Worm (Caenorhabditis elegans): Measurements from ENCODE around the gene F38E1.6.

Gene F38E1.6

DNA sequence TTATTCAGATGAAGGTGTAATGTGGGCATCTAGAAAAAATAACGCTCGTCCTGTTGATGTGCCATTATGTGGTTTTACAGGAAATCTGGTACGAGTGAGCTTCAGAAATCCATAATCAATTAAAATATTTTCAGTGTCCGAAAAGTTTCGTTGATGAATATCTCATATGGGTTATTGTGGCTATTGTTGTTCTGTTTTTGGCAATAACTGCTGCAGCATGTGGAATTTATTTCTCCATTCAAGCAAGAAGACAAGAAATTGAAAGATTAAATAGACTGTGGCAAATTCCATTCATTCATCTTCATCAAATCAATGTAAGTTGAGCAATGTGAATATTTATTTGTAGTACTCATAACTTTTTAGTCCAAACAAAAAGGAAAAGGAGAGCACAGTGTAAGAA is 29.4 kb downstream of the F38E1.6 start:
- TF ChIP-seq nhr-85 (tag) (no peak), sox-4 (tag; optimal IDR thresholded peaks at IDR 0.05) (no peak), ceh-8 (GFP tag; optimal IDR thresholded peaks at IDR 0.05) (no peak), zip-4 (GFP tag; optimal IDR thresholded peaks at IDR 0.05) (no peak), dsc-1 (tag; optimal IDR thresholded peaks at IDR 0.05) (no peak), ceh-82 (tag; optimal IDR thresholded peaks at IDR 0.05) (no peak), nhr-47 (tag; optimal IDR thresholded peaks at IDR 0.05) (no peak), ceh-90 (tag; optimal IDR thresholded peaks at IDR 0.05) (no peak), nhr-71 (tag; optimal IDR thresholded peaks at IDR 0.05) (no peak)

DNA sequence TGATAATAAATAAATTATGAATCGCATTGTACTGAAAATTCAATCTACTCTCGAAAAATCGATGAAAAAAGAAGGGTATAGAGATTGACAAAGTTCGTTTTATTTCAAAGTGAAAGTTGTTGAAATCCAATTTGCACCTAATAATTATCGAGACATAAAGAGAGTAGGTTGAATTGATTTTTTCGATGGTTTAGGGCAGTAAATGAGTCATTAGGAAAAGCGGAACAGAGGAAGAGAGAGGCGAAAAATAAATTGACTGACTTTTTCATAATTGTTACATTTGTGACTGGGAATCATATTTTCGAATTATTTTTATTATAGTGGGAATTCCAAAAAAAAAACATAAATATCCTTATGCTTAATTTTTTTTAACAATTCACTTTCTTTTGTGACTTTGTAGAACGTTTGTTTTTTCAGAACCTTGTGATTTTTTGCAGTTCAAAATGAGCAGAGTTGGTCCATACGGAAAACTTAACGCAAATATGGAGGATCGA is 34.5 kb downstream of the F38E1.6 start, which contains the start of the genes pho-6 and F52E1.3:
Gene pho-6, minus strand, starts transcription at position 101 of the 494 bp plus-strand sequence.
Gene F52E1.3, plus strand, starts transcription at position 444 of the 494 bp plus-strand sequence.
- no peak for TF ChIP-seq ceh-90 (tag; optimal IDR thresholded peaks at IDR 0.05)

DNA sequence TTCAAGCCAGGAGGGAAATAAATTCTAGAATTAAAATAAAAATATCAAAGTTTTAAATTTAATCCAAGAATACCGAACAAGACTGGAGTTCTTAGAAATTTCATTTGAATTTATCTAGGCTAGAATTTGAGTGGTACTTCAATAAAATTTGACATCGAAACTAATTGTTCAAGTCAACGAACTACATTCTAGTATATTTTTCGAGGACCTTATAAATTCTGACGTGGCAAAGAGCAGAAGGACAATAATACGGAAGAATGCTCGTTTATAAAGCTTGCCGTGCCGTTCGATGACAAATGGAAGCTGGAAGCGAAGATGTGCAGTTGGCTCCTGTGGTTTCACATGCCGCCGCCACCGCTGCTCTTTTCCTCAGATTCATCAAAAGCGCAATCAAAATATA is 40.9 kb downstream of the F38E1.6 start:
- no peak for TF ChIP-seq mab-9 (GFP tag; IDR thresholded peaks at IDR 0.05)

DNA sequence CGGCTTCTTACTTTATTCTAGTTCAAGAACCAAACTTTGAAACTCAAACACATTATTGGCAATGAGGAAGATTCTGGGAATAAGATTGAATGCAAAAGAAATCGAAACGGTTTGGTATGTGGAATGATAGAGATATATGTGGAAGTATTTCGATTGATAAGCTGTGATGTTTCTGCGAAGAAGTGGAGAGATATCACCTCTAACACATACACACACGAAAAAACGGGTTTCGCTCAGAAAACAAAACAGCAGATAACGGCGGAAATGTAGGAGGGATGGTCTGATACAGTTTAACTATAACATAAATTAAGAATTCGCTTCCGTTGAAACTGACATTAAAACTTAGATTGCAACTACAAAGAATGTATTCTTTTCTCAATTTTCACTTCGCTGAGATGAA is 41.4 kb downstream of the F38E1.6 start:
- peak; percentile 61 for TF ChIP-seq nhr-85 (tag)
- TF ChIP-seq fkh-8 (tag; optimal IDR thresholded peaks at IDR 0.05) = no peak
- TF ChIP-seq fkh-4 (tag; optimal IDR thresholded peaks at IDR 0.05; ENCODE audit: borderline replicate concordance) = no peak
- peak; percentile 16 for TF ChIP-seq nhr-20 (tag; optimal IDR thresholded peaks at IDR 0.05)
- 0 out of 2 replicates have a peak, but pooled peaks have one; percentile 9 for TF ChIP-seq nhr-19 (GFP tag; conservative IDR thresholded peaks at IDR 0.05)
- TF ChIP-seq grh-1 (GFP tag; IDR thresholded peaks at IDR 0.05) = peak; percentile 41; the same call in 1 of the 2 replicates
- no peak for TF ChIP-seq dpl-1 (GFP tag; optimal IDR thresholded peaks at IDR 0.05)
- TF ChIP-seq lin-14 (GFP tag; optimal IDR thresholded peaks at IDR 0.05) = peak; percentile 41
- TF ChIP-seq blmp-1 (tag; optimal IDR thresholded peaks at IDR 0.05) = peak; percentile 89
- TF ChIP-seq Y116A8C.19 (tag; optimal IDR thresholded peaks at IDR 0.05; ENCODE audit: borderline replicate concordance) = no peak
- TF ChIP-seq nhr-11 (tag; optimal IDR thresholded peaks at IDR 0.05) = no peak
- TF ChIP-seq elt-3 (tag; optimal IDR thresholded peaks at IDR 0.05) = peak; percentile 34 to 90 (median 74)
- no peak for TF ChIP-seq nhr-12 (tag; optimal IDR thresholded peaks at IDR 0.05)

DNA sequence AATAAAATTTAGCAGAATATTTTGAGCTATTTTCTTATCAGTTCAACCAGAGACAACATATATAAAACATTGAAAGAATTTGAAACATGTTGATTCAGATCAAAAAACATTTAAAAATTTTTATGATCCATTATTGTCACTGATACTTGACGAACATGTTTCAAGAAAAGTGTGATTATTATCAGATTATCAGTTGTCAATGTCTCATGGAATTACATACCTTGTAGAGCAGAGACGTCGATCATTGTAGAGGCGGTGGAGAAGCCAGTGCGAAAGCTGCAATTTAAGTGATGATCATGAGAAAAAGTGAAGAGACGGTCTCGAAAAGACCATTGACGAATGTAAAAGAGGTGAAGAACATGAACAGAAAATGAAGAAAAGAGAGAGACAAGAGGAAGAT is 42.5 kb downstream of the F38E1.6 start, which contains the start of gene F52E1.9:
Gene F52E1.9, minus strand, starts transcription at position 278 of the 400 bp plus-strand sequence.
- TF ChIP-seq isw-1 (GFP tag; IDR thresholded peaks at IDR 0.05) (no peak), elt-2 (tag; optimal IDR thresholded peaks at IDR 0.05) (peak; percentile 68)

DNA sequence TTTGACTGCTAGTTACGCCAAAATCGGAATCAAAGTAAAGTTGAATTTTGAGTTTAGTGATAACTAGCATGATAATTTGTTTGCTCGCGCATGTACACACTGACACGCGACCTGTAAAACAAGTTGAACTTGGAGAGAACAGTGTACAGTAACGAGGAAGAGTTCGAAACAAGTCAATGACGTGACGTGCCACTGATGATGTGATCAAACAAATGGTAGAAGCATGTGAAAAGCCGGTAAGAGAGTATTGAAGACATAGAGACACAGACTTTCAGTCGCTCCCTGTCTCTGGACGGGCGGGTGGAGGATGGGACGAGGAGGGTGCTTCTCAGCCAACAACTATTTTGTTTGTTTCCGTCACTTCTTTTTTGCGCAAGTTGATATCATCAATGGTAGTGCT is 43.3 kb downstream of the F38E1.6 start:
- no peak for TF ChIP-seq tbx-2 (tag; optimal IDR thresholded peaks at IDR 0.05)
- TF ChIP-seq nhr-71 (tag; optimal IDR thresholded peaks at IDR 0.05) = no peak
- TF ChIP-seq pqm-1 (tag; optimal IDR thresholded peaks at IDR 0.05) = no peak
- no peak for TF ChIP-seq vab-15 (tag; optimal IDR thresholded peaks at IDR 0.05)

DNA sequence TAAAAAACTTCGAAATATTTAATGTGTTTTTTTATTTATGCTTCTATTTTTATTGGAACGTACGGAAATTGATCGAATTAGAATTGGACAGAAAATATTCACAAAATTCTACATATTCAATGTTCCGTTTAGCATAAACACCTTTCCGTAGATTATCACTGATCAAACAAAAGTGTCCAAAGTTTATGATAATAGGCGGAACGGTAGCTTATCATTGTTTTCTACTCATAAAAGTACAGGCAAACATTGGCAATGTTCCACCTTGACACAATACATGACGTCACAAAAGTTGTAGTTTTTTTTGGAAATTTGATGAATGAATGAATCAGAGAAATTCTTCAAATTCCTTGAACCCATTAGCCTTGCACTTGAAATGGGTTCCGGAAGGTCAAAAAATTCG is 44.0 kb downstream of the F38E1.6 start:
- TF ChIP-seq alr-1 (tag; optimal IDR thresholded peaks at IDR 0.05; ENCODE audit: borderline replicate concordance) (no peak), nhr-85 (tag) (peak; percentile 59)
